Worm (Caenorhabditis elegans) whole organism, L3 larva: ENCODE results near the gene nhr-56.

Experiments
- R02D3.7 ChIP-seq: fragments of 150-350 bp; optimal IDR thresholded peaks from 2 replicates; lab custom pipeline; 2014; ENCODE audit warnings: missing biosample characterization, missing genetic modification characterization
- ZK546.5 ChIP-seq: sonication (generic microtip); optimal IDR thresholded peaks from 2 replicates; lab custom pipeline; 2017; ENCODE audit warnings: missing biosample characterization, missing genetic modification characterization
- ceh-16 ChIP-seq: sonication (generic microtip); optimal IDR thresholded peaks from 2 replicates; lab custom pipeline; 2017; ENCODE audit warnings: missing biosample characterization, missing genetic modification characterization
- ceh-28 ChIP-seq: fragments of 150-350 bp; optimal IDR thresholded peaks from 2 replicates; lab custom pipeline; 2014; ENCODE audit warnings: missing biosample characterization, missing genetic modification reagents, missing genetic modification characterization
- ceh-82 ChIP-seq: fragments of 150-350 bp; optimal IDR thresholded peaks from 2 replicates; lab custom pipeline; 2014; ENCODE audit warnings: missing biosample characterization, missing genetic modification characterization
- daf-12 ChIP-seq: fragments of 150-350 bp; optimal IDR thresholded peaks from 2 replicates; lab custom pipeline; 2014; ENCODE audit warnings: missing biosample characterization, missing genetic modification reagents, missing genetic modification characterization
- elt-1 ChIP-seq: fragments of 150-350 bp; optimal IDR thresholded peaks from 2 replicates; lab custom pipeline; 2014; ENCODE audit warnings: missing biosample characterization, missing genetic modification characterization
- elt-3 ChIP-seq, 3 experiments: fragments of 150-350 bp in 1 of 3; sonication (generic microtip) in 2 of 3; optimal IDR thresholded peaks; 2 replicates in 2 of 3; 4 replicates in 1 of 3; lab custom pipeline; 2014 to 2017; ENCODE audit warnings: missing biosample characterization in 3 of 3, missing genetic modification characterization in 3 of 3
- eor-1 ChIP-seq, 2 experiments: fragments of 150-350 bp; optimal IDR thresholded peaks; 2 replicates each; lab custom pipeline; 2014 to 2018; ENCODE audit warnings: missing biosample characterization in 2 of 2, missing genetic modification characterization in 2 of 2
- fkh-10 ChIP-seq: sonication (generic microtip); optimal IDR thresholded peaks from 2 replicates; lab custom pipeline; 2017; ENCODE audit warnings: missing biosample characterization, missing genetic modification reagents, missing genetic modification characterization
- fkh-2 ChIP-seq: fragments of 150-350 bp; optimal IDR thresholded peaks from 2 replicates; lab custom pipeline; 2014; ENCODE audit warnings: missing biosample characterization, missing genetic modification reagents, missing genetic modification characterization
- fos-1 ChIP-seq: fragments of 150-350 bp; optimal IDR thresholded peaks from 2 replicates; lab custom pipeline; 2014; ENCODE audit warnings: missing biosample characterization, missing genetic modification characterization
- hmg-11 ChIP-seq: sonication (generic microtip); optimal IDR thresholded peaks from 2 replicates; lab custom pipeline; 2016; ENCODE audit warnings: missing genetic modification characterization, missing compliant biosample characterization
- lin-15B ChIP-seq: fragments of 150-350 bp; optimal IDR thresholded peaks from 2 replicates; lab custom pipeline; 2014; ENCODE audit warnings: missing biosample characterization, missing genetic modification characterization
- lin-39 ChIP-seq: fragments of 150-350 bp; optimal IDR thresholded peaks from 2 replicates; lab custom pipeline; 2018; ENCODE audit warnings: missing biosample characterization, missing genetic modification reagents, missing genetic modification characterization
- mdl-1 ChIP-seq: fragments of 150-350 bp; optimal IDR thresholded peaks from 2 replicates; lab custom pipeline; 2014; ENCODE audit warnings: missing biosample characterization, missing genetic modification characterization
- mml-1 ChIP-seq: fragments of 150-350 bp; sonication (generic microtip); optimal IDR thresholded peaks from 3 replicates; lab custom pipeline; 2014; ENCODE audit warnings: missing biosample characterization, missing genetic modification characterization
- nfya-1 ChIP-seq: sonication (generic microtip); optimal IDR thresholded peaks from 2 replicates; lab custom pipeline; 2017; ENCODE audit warnings: missing genetic modification characterization, mild to moderate bottlenecking, missing compliant biosample characterization, antibody characterized with exemption, moderate library complexity; ENCODE audit not compliant: insufficient read depth
- nhr-11 ChIP-seq: fragments of 150-350 bp; optimal IDR thresholded peaks from 2 replicates; lab custom pipeline; 2014; ENCODE audit warnings: missing biosample characterization, missing genetic modification characterization
- nhr-23 ChIP-seq: fragments of 150-350 bp; optimal IDR thresholded peaks from 2 replicates; lab custom pipeline; 2014; ENCODE audit warnings: missing biosample characterization, missing genetic modification reagents, missing genetic modification characterization
- nhr-237 ChIP-seq: fragments of 150-350 bp; optimal IDR thresholded peaks from 2 replicates; lab custom pipeline; 2014; ENCODE audit warnings: missing biosample characterization, missing genetic modification characterization
- nhr-28 ChIP-seq: fragments of 150-350 bp; optimal IDR thresholded peaks from 2 replicates; lab custom pipeline; 2014; ENCODE audit warnings: missing biosample characterization, missing genetic modification characterization
- nhr-43 ChIP-seq: sonication (generic microtip); optimal IDR thresholded peaks from 2 replicates; lab custom pipeline; 2016; ENCODE audit warnings: mild to moderate bottlenecking, missing genetic modification characterization, missing compliant biosample characterization; ENCODE audit not compliant: poor library complexity, severe bottlenecking
- nhr-67 ChIP-seq: fragments of 150-350 bp; optimal IDR thresholded peaks from 2 replicates; lab custom pipeline; 2014; ENCODE audit warnings: missing biosample characterization, missing genetic modification characterization
- pha-4 ChIP-seq: fragments of 150-350 bp; optimal IDR thresholded peaks from 2 replicates; lab custom pipeline; 2014; ENCODE audit warnings: missing biosample characterization, missing genetic modification reagents, missing genetic modification characterization
- pqm-1 ChIP-seq: fragments of 150-350 bp; optimal IDR thresholded peaks from 2 replicates; lab custom pipeline; 2017; ENCODE audit warnings: missing biosample characterization, missing genetic modification characterization, inconsistent platforms
- skn-1 ChIP-seq: fragments of 150-350 bp; optimal IDR thresholded peaks from 2 replicates; lab custom pipeline; 2014; ENCODE audit warnings: missing biosample characterization, missing genetic modification characterization
- tbx-2 ChIP-seq: sonication (generic microtip); optimal IDR thresholded peaks from 2 replicates; lab custom pipeline; 2016; ENCODE audit warnings: mild to moderate bottlenecking, missing genetic modification characterization, missing compliant biosample characterization
- unc-39 ChIP-seq: sonication (generic microtip); optimal IDR thresholded peaks from 4 replicates; lab custom pipeline; 2017; ENCODE audit warnings: missing biosample characterization, missing genetic modification characterization
- unc-62 ChIP-seq: fragments of 150-350 bp; sonication (generic microtip); optimal IDR thresholded peaks from 4 replicates; lab custom pipeline; 2014; ENCODE audit warnings: missing biosample characterization, missing genetic modification reagents, missing genetic modification characterization
- ztf-11 ChIP-seq: fragments of 150-350 bp; optimal IDR thresholded peaks from 2 replicates; lab custom pipeline; 2014; ENCODE audit warnings: missing biosample characterization, missing genetic modification characterization
- ztf-4 ChIP-seq: fragments of 150-350 bp; optimal IDR thresholded peaks from 2 replicates; lab custom pipeline; 2014; ENCODE audit warnings: missing biosample characterization, missing genetic modification characterization

Gene nhr-56

ce11 chrV:2179214-2179613, 39.6 kb upstream of the nhr-56 start, which contains the start of gene cyp-33C1:
TSS of gene cyp-33C1 (plus strand) at chrV:2179514.
- TF ChIP-seq nhr-28 (tag; lab: Kevin White, UChicago) (no peak), elt-1 (no peak), unc-39 (tag; lab: Kevin White, UChicago) (no peak), hmg-11 (no peak), fos-1 (no peak), nhr-11 (no peak)
- TF ChIP-seq, all 47 proteins: peak for 0

DNA sequence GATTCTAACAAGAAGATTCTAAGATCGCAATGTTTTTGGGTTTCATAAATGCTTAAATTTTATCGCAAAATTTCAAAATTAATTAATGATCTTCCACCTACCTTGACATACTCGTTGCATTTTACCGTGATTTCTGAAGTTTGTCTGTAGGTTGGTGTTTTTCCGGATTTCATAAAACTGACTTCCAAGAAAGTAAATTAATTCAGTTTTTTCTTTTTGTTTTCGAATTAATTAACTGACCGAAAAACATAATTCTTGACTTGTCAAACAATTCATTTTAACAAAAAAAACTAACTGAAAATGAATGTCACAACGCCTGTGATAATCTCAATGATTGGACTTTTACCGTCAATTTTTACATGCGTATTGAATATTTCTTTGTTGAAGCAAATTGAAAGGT, 37.1 kb upstream of the nhr-56 start, which contains the start of gene srbc-16:
srbc-16 (plus strand) TSS at position 301 of the 400 bp plus-strand sequence.
- TF ChIP-seq nhr-11 (no peak), fkh-10 (no peak), daf-12 (tag; lab: Kevin White, UChicago) (no peak)

DNA sequence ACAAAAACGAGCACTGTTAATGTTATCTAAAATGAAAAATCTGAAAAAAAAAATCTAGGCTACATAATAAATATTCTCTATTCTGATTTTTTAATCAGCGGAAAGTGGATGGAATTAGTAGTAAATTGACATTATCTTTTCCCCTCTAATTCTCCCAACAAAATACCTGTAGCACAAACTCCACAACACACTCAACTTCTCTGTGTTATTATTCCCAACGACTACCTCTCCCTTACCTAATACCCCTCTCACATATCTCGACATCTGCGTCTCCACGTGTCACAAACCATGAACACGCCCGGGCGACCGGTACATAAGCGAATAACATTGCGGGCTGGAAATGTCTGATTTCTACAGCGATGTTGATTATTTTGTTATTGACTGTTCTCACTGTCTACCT, 35.6 kb upstream of the nhr-56 start, which contains the start of gene cyp-33C2:
cyp-33C2 (plus strand) TSS at position 327 of the 400 bp plus-strand sequence.
- no peak for TF ChIP-seq nhr-67 (tag; lab: Kevin White, UChicago)

DNA sequence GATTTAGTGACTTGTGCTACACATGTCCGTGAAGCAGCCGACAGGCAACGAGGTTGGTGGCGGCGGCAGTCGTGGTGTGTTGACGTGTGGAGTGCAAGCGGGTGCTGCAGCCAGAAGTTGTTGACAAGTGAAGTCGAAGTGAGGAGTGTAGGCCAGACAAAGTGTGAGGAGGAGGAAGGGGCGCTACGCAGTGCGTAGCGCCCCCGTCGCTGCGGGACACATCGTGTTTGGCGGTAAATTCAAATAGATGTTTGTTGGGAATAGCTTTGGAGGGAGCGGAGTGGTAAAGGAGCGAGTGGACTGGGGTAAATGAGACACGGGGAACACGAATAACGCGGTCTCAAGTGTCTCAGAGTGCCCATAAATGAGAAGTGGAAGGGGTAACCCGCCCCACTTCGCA, 33.3 kb upstream of the nhr-56 start:
- TF ChIP-seq ZK546.5 (tag; lab: Kevin White, UChicago) (no peak), nhr-43 (tag; lab: Kevin White, UChicago) (no peak), ceh-28 (tag; lab: Kevin White, UChicago) (no peak), skn-1 (no peak), fos-1 (no peak), tbx-2 (no peak), mdl-1 (tag; lab: Kevin White, UChicago) (no peak), nhr-11 (no peak), nhr-237 (tag; lab: Kevin White, UChicago) (no peak), ztf-11 (tag; lab: Kevin White, UChicago) (no peak), nhr-23 (no peak), nfya-1 (no peak), ceh-82 (tag; lab: Kevin White, UChicago) (no peak), eor-1 (tag; optimal IDR thresholded peaks at IDR 0.05; lab: Kevin White, UChicago) (no peak), ceh-16 (tag; lab: Kevin White, UChicago) (no peak), lin-39 (tag; lab: Kevin White, UChicago) (no peak), unc-62 (GFP tag; lab: Kevin White, UChicago) (no peak)

- TF ChIP-seq nfya-1 (peak; percentile 68), fkh-2 (tag; lab: Kevin White, UChicago) (no peak)
These were observed 30.9 kb upstream of the nhr-56 start, which contains the start of gene Y5H2B.3 for ce11 chrV:2187864-2188345. TSS of gene Y5H2B.3 (plus strand) at chrV:2188295.

ce11 chrV:2190383-2190782, 28.4 kb upstream of the nhr-56 start:
- TF ChIP-seq unc-39 (tag; lab: Kevin White, UChicago), result no peak

ce11 chrV:2191122-2191521, 27.7 kb upstream of the nhr-56 start, which contains the start of gene srbc-42:
TSS of gene srbc-42 (minus strand) at chrV:2191222.
- TF ChIP-seq lin-15B (tag; lab: Kevin White, UChicago) (no peak), pqm-1 (no peak), eor-1 (tag; optimal IDR thresholded peaks at IDR 0.05; lab: Kevin White, UChicago) (no peak), nhr-67 (tag; lab: Kevin White, UChicago) (no peak), ceh-28 (tag; lab: Kevin White, UChicago) (no peak), fkh-10 (no peak), tbx-2 (no peak), mml-1 (tag; lab: Kevin White, UChicago) (no peak), lin-39 (tag; lab: Kevin White, UChicago) (no peak), elt-1 (no peak), elt-3 (tag; optimal IDR thresholded peaks at IDR 0.05; lab: Kevin White, UChicago) (no peak), pha-4 (tag; lab: Kevin White, UChicago) (no peak), daf-12 (tag; lab: Kevin White, UChicago) (no peak), nhr-28 (tag; lab: Kevin White, UChicago) (no peak), R02D3.7 (tag; lab: Kevin White, UChicago) (no peak), ztf-11 (tag; lab: Kevin White, UChicago) (no peak), ztf-4 (no peak), nfya-1 (no peak), ceh-82 (tag; lab: Kevin White, UChicago) (no peak)
